Fruit fly (Drosophila melanogaster): Measurements from ENCODE around the gene CG46460.

dm6 chr3L:4261177-4261576 lies 34.1 kb upstream of the CG46460 start:
- TF ChIP-seq CG8478 (optimal IDR thresholded peaks at IDR 0.05) (no peak), CTCF (optimal IDR thresholded peaks at IDR 0.05) (no peak)
